Worm (Caenorhabditis elegans) whole organism, L4 larva: ENCODE data around the gene F44E2.3.

ENCODE experiments used
- attf-4 ChIP-seq: sonication (generic microtip); optimal IDR thresholded peaks from 3 replicates; lab custom pipeline; 2017; ENCODE audit warnings: missing biosample characterization, missing genetic modification characterization
- ceh-32 ChIP-seq: sonication (generic microtip); optimal IDR thresholded peaks from 2 replicates; lab custom pipeline; 2016; ENCODE audit warnings: mild to moderate bottlenecking, missing genetic modification characterization, missing compliant biosample characterization; ENCODE audit not compliant: poor library complexity
- dmd-9 ChIP-seq: fragments of 200-800 bp; sonication (Bioruptor generic); IDR thresholded peaks from 2 replicates; pipeline ENCODE4 v1.3.6; 2022; ENCODE audit warnings: missing genetic modification reagents, missing genetic modification characterization, missing compliant biosample characterization
- lin-29 ChIP-seq: fragments of 200-800 bp; sonication (Bioruptor generic); IDR thresholded peaks from 2 replicates; pipeline ENCODE4 v1.3.6; 2022; ENCODE audit warnings: missing genetic modification reagents, missing genetic modification characterization, missing compliant biosample characterization
- lin-39 ChIP-seq: fragments of 150-350 bp; optimal IDR thresholded peaks from 2 replicates; lab custom pipeline; 2014; ENCODE audit warnings: missing biosample characterization, missing genetic modification reagents, missing genetic modification characterization
- madf-9 ChIP-seq: fragments of 200-800 bp; sonication (Bioruptor generic); conservative IDR thresholded peaks from 2 replicates; pipeline ENCODE4 v1.3.6; 2022; ENCODE audit warnings: missing genetic modification reagents, missing genetic modification characterization, missing compliant biosample characterization
- nhr-10 ChIP-seq: fragments of 150-350 bp; optimal IDR thresholded peaks from 2 replicates; lab custom pipeline; 2014; ENCODE audit warnings: missing biosample characterization, missing genetic modification characterization

DNA sequence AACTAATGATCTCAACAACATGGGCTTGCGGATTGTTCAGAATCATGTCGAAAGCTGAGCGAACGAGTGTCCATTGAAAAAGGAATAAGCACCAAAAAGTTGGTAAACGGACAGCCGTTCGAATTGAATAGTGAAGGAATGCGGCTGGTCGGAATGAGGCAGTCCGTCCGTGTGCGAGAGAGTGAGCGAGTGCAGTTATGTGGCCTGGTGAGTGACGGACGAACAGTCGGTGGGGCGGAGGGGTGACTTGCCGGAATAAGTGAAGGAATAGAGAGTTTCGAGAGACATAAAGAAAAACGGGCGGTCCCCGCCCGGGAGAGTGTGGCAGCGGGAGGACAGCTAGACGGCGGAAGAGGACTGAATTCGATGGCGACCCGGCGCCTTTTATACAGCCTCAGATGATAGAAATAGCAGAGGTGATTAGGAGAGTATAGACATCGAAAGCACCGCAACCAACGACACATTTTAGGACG lies 36.2 kb upstream of the F44E2.3 start:
- TF ChIP-seq nhr-10 (tag; lab: Kevin White, UChicago) (peak; percentile 52), ceh-32 (tag; lab: Kevin White, UChicago) (no peak), attf-4 (no peak), dmd-9 (0 out of 2 replicates have a peak, but pooled peaks have one; percentile 9), lin-39 (no peak), madf-9 (peak; percentile 79), lin-29 (0 out of 2 replicates have a peak, but pooled peaks have one; percentile 51)
